Fruit fly (Drosophila melanogaster) S2 (cell line): ENCODE measurements around the gene Dph5.
A peak's percentile ranks its signal among the peaks of the same experiment; 100 is the strongest.

Experiments used
- CG8478 ChIP-seq: fragments of >200 bp; optimal IDR thresholded peaks from 2 replicates; lab custom pipeline; 2018
- CTCF ChIP-seq, 2 experiments: fragments of >200 bp; optimal IDR thresholded peaks; 2 replicates each; lab custom pipeline; 2018

Dph5 gene

dm6 chr3R:22597344-22597954 is 14.4 kb upstream of the Dph5 start:
- no peak for TF ChIP-seq CTCF (optimal IDR thresholded peaks at IDR 0.05; lab: Kevin White, UChicago)
- no peak for TF ChIP-seq CG8478 (lab: Kevin White, UChicago)

DNA sequence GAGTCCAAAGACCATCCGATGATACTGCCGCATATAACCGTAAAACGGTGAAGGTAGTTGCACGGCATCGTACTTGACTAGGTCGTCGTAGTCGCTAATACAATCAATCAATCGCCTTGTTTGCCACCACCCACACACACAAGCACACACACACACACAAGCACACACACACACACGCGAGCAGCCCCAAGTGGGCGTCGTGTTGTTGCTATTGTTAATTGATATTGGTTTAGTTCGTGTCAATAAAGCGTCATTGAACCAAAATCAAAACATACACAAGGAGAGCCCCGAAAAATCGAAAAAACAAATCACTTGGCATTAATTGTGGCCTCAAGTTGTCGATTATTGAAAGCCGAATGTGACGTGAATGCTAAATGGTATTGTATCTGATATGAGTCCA is 13.4 kb upstream of the Dph5 start:
- TF ChIP-seq CTCF (optimal IDR thresholded peaks at IDR 0.05; lab: Kevin White, UChicago) (no peak), CG8478 (lab: Kevin White, UChicago) (no peak)

dm6 chr3R:22595293-22595868 is 12.4 kb upstream of the Dph5 start:
- no peak for TF ChIP-seq CG8478 (lab: Kevin White, UChicago)
- no peak for TF ChIP-seq CTCF (optimal IDR thresholded peaks at IDR 0.05; lab: Kevin White, UChicago)

DNA sequence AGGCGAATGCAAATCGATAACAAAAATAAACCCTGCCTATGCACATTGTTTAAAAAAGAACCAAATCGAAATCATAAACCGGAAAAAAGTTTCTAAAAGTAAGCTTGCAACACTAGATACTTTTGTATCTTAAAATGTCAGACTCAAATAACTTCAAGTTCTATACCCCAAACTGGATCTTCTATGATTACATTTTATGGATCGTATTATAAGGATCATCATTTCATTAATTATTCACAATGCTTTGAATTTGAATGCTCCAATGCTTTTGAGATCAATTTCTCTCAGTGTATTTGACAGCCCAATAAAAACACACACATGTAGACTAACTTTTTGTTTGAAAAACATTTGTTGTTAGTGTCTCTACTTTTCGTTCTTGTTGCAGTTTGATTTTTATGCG is 11.2 kb upstream of the Dph5 start:
- TF ChIP-seq CG8478 (lab: Kevin White, UChicago): no peak
- no peak for TF ChIP-seq CTCF (optimal IDR thresholded peaks at IDR 0.05; lab: Kevin White, UChicago)

- TF ChIP-seq CG8478 (lab: Kevin White, UChicago) (no peak), CTCF (optimal IDR thresholded peaks at IDR 0.05; lab: Kevin White, UChicago) (no peak)
These were observed 7.7 kb upstream of the Dph5 start for dm6 chr3R:22590668-22591275.

DNA sequence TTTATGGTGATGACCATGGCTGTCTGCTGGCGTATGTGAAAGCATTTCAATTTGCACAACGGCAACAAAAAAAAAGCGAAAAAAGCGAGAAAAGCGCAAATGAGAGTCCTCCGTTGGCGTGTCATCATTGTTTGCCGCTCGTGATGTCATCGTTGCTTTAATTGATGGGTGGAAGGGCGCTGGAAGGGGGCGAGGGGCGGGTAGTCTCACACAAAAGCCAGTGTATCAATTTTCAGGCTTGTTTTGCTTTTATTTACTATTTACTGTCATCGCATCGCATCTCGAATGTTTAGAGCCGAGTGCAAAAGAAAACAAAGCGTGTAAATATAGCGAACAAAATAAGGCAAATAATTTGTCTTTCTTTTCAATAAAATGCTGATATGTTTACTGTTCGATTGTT is 6.3 kb upstream of the Dph5 start:
- TF ChIP-seq CG8478 (lab: Kevin White, UChicago) (no peak), CTCF (optimal IDR thresholded peaks at IDR 0.05; lab: Kevin White, UChicago) (no peak)

- TF ChIP-seq CTCF (optimal IDR thresholded peaks at IDR 0.05; lab: Kevin White, UChicago) (no peak), CG8478 (lab: Kevin White, UChicago) (no peak)
These were observed 5.7 kb upstream of the Dph5 start for dm6 chr3R:22588756-22589155.

dm6 chr3R:22587419-22587963 is 4.5 kb upstream of the Dph5 start, which contains the start of gene Efa6:
Gene Efa6, plus strand, starts transcription at chr3R:22587755.
- no peak for TF ChIP-seq CTCF (optimal IDR thresholded peaks at IDR 0.05; lab: Kevin White, UChicago)
- TF ChIP-seq CG8478 (lab: Kevin White, UChicago): no peak

DNA sequence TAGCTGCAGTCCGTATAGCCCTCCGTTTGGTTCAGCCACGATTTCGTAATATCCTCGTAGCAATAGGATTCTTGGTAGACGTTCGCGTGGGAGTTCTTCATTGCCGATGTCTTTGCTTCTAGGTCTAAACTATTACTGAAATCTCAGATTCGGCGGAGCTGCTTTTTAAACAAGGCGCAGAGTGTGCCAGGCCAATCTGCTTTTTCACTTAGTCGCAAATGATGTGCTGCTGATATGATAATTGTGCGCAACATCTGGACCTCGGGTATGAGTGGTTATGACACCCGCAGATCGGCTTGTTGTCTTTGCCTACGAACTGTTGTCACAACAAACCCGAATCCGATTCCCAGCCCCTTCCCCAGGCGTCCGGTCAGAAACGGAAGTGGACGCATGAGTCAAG is 3.5 kb upstream of the Dph5 start, which contains the start of gene btn:
TSS of gene btn (minus strand) at position 101 of the 400 bp plus-strand sequence.
- TF ChIP-seq CTCF (optimal IDR thresholded peaks at IDR 0.05; lab: Kevin White, UChicago) (no peak), CG8478 (lab: Kevin White, UChicago) (no peak)

- TF ChIP-seq CTCF (optimal IDR thresholded peaks at IDR 0.05; lab: Kevin White, UChicago) (peak in 1 of 2 experiments; percentile 4), CG8478 (lab: Kevin White, UChicago) (no peak)
These were observed 1.6 kb upstream of the Dph5 start, which contains the start of the genes CG33107 and CG6937 for dm6 chr3R:22584582-22584981. Gene CG33107, minus strand, starts transcription at chr3R:22584718. Gene CG6937, plus strand, starts transcription at chr3R:22584773.

DNA sequence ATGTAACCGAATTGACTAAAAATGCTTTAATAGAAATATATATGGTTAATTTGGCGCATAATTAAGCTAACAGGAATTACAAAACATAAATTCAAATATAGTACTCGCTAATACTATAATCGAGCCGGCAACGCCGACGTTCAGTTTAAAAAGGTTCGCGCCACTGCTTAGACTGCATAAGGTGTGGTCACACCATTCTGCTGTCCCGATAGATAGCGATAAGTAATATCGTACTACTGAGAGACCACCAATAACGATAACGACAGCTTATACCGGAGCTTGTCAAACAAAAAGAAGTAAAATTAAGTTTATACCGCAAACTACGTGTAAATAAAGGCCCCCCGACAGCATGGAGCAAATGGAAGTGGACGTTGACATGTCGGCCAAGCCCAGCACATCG is 2.5 kb downstream of the Dph5 start, which contains the start of gene CSN6:
TSS of gene CSN6 (plus strand) at position 228 of the 400 bp plus-strand sequence.
- TF ChIP-seq CTCF (optimal IDR thresholded peaks at IDR 0.05; lab: Kevin White, UChicago): peak; percentile 50 to 57
- no peak for TF ChIP-seq CG8478 (lab: Kevin White, UChicago)

DNA sequence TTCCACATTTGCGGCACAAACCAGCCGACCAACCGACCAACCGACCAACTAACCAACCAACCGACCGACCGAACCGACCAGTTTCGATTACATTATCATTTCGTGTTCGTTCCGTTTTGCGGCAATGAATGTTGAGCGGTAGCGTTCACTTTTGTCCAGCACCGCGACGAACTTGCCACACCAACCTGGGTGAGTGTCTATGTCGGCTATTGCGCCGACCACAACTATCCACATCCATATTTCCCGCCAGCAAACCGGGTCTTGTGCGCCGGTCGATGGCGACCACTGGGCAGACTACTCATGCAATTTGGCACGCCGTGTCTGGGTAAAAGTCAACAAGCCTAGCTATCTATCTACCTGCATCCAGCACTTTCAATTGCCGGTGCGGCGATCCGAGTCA is 6.0 kb downstream of the Dph5 start:
- TF ChIP-seq CG8478 (lab: Kevin White, UChicago): no peak
- no peak for TF ChIP-seq CTCF (optimal IDR thresholded peaks at IDR 0.05; lab: Kevin White, UChicago)

- TF ChIP-seq CG8478 (lab: Kevin White, UChicago): no peak
These were observed 6.8 kb downstream of the Dph5 start for dm6 chr3R:22576096-22576697.

dm6 chr3R:22573590-22573989 is 9.4 kb downstream of the Dph5 start:
- no peak for TF ChIP-seq CTCF (optimal IDR thresholded peaks at IDR 0.05; lab: Kevin White, UChicago)

DNA sequence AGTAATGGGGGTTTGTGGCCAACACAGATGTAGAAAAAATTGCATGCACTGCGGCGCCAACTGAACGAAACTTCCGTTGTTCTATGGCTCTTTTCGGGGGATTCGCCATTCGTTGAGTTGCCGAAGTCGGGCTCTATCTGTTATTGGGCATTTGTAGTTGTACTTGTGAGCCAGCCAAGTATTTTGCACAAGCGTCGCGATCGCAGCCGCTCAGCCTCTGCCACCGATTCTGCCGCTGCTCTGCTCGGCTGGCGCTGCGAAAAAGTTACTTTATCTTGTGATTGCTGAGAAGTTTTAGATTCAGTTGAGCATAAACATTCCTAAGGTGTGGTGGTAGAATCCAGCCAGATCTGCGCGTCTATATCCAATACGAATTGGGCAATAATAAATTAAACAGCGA is 13.1 kb downstream of the Dph5 start, which contains the start of gene CG33110:
TSS of gene CG33110 (plus strand) at position 301 of the 400 bp plus-strand sequence.
- TF ChIP-seq CTCF (optimal IDR thresholded peaks at IDR 0.05; lab: Kevin White, UChicago) (no peak), CG8478 (lab: Kevin White, UChicago) (no peak)
